Worm (Caenorhabditis elegans): Measurements from ENCODE around the gene ssq-4.
"Not testable (repeated sequence)": the region's sequence is repeated elsewhere in the genome, so short reads cannot be mapped to it uniquely, and the experiment has no call there.

DNA sequence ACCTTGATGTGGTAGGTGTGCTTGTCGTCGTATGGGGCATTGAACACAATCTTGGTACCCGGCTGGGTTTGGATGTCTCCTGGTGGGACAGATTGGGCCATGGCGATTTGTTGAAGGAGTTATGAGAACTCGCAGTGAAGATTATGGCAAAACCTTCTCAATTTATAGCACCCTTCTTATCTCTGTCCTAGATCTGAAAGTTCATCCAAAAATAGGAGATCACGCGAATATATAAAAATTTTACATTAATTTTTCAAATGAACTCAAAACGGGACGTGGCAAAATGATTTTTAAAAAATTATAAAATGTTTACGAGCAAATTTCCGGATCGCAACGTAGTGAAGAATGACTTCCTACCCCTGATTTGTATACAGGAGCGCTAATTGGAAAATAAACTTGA, 48.7 kb downstream of the ssq-4 start, which contains the start of gene msp-53:
- TF ChIP-seq madf-6 (GFP tag; IDR thresholded peaks at IDR 0.05); him-1 (tag; optimal IDR thresholded peaks at IDR 0.05); pha-4 (tag; optimal IDR thresholded peaks at IDR 0.05); nhr-80 (tag; optimal IDR thresholded peaks at IDR 0.05); ceh-27 (GFP tag; optimal IDR thresholded peaks at IDR 0.05); B0019.2 (GFP tag; conservative IDR thresholded peaks at IDR 0.05); ama-1 (optimal IDR thresholded peaks at IDR 0.05); ama-1 (GFP tag; optimal IDR thresholded peaks at IDR 0.05); nfya-2 (GFP tag; IDR thresholded peaks at IDR 0.05): not testable (repeated sequence)

Data from whole organism, young adult.